Fruit fly (Drosophila melanogaster): ENCODE measurements around the gene CG42597.

DNA sequence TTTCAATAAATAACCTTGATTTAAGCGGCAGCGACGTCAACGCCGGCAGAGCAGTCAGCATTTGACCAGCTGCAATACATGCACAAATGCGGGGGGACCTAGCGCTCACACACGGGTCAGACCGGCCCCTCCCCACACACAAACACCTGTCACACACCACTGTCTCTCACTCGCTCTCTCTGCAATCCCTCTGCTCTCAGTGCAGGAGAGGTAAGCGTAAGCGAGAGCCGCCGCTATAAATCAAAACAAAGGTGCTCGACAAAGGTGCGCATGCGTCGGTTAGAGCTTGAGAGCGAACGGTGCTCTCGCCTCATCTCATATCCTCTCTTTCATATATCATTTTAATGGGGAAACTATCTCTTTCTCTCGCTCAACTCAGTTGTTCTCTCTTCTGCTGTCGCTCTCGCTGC lies 46.3 kb downstream of the CG42597 start, which contains the start of gene tio:
- no peak for TF ChIP-seq CG8478 (optimal IDR thresholded peaks at IDR 0.05)
- peak; percentile 96 for TF ChIP-seq Dll (optimal IDR thresholded peaks at IDR 0.05)
- TF ChIP-seq pan (optimal IDR thresholded peaks at IDR 0.05), result no peak
- no peak for TF ChIP-seq EcR (GFP tag; optimal IDR thresholded peaks at IDR 0.05)
- no peak for TF ChIP-seq psq (optimal IDR thresholded peaks at IDR 0.05)
